Worm (Caenorhabditis elegans) whole organism, L2 larva: ENCODE measurements around the gene twk-48.

Experiments
- F13H6.1 ChIP-seq: sonication (generic microtip); optimal IDR thresholded peaks from 2 replicates; lab custom pipeline; 2016; ENCODE audit warnings: missing genetic modification characterization, missing compliant biosample characterization
- R02D3.7 ChIP-seq: fragments of 150-350 bp; optimal IDR thresholded peaks from 2 replicates; lab custom pipeline; 2014; ENCODE audit warnings: missing biosample characterization, missing genetic modification characterization
- fos-1 ChIP-seq: fragments of 150-350 bp; optimal IDR thresholded peaks from 2 replicates; lab custom pipeline; 2014; ENCODE audit warnings: missing biosample characterization, missing genetic modification characterization
- nhr-237 ChIP-seq: fragments of 150-350 bp; optimal IDR thresholded peaks from 2 replicates; lab custom pipeline; 2014; ENCODE audit warnings: missing biosample characterization, missing genetic modification characterization
- nhr-6 ChIP-seq: fragments of 150-350 bp; optimal IDR thresholded peaks from 2 replicates; lab custom pipeline; 2014; ENCODE audit warnings: missing biosample characterization, missing genetic modification characterization
- ztf-11 ChIP-seq: sonication (generic microtip); optimal IDR thresholded peaks from 2 replicates; lab custom pipeline; 2017; ENCODE audit warnings: missing biosample characterization, missing genetic modification characterization

DNA sequence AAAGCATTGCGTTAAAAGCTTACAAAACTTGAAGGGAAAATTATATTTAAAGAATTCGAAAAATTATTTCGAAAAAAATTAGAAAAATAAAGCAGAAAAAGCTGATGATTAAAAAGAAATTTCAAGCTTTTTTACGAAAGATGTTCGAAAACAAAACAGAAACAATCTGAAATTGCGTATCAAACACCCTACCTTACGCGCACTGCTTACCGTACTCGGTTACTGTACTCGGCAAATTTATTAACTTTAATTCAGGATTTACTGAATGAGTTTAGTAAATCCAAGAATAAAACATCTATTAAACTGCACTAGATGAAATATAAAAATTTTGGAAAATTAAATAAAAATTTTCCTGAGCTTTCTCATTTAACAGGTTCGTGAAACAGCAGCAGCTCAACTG, 1.9 kb downstream of the twk-48 start:
- TF ChIP-seq R02D3.7 (tag; lab: Kevin White, UChicago) (no peak), fos-1 (tag; lab: Kevin White, UChicago) (no peak), nhr-6 (no peak), ztf-11 (tag; lab: Kevin White, UChicago) (no peak), F13H6.1 (tag; lab: Kevin White, UChicago) (no peak), nhr-237 (tag; lab: Kevin White, UChicago) (no peak)
